Worm (Caenorhabditis elegans) whole organism, L4/young adult: ENCODE data around the gene lin-15B.

Experiments used
- W03F9.2 ChIP-seq: fragments of 150-350 bp; optimal IDR thresholded peaks from 2 replicates; lab custom pipeline; 2014; ENCODE audit warnings: missing biosample characterization, missing genetic modification characterization
- him-1 ChIP-seq: sonication (generic microtip); optimal IDR thresholded peaks from 2 replicates; lab custom pipeline; 2016; ENCODE audit warnings: missing genotype, missing genetic modification reagents, missing genetic modification characterization, missing compliant biosample characterization

DNA sequence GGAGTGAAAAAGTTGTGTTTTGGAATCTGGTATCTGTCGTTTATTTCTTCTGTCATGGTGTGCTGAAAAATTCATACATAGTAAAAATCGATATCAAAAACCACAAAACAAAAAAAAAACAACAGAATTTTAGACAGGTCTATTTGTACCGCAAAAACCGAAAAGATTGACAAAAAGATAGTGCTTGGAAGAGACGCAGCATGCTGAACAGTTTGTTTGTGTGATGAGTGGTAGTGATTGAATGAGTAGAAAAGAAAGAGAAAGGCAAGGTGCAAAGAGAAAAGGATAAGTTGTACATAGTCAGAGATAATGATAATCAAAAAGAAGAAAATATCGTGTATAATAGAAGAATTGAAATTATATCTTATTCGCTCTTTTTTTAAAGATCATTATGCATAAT, 46.8 kb downstream of the lin-15B start, which contains the start of gene Y7A5A.2:
- TF ChIP-seq him-1 (no peak), W03F9.2 (tag; lab: Kevin White, UChicago) (no peak)
